Worm (Caenorhabditis elegans) whole organism, late embryonic: ENCODE data around the gene C25F9.12.

Source experiments
- ceh-48 ChIP-seq: sonication (generic microtip); optimal IDR thresholded peaks from 2 replicates; lab custom pipeline; 2016; ENCODE audit warnings: missing genetic modification characterization, inconsistent platforms, missing compliant biosample characterization
- fkh-10 ChIP-seq: fragments of 150-350 bp; optimal IDR thresholded peaks from 2 replicates; lab custom pipeline; 2014; ENCODE audit warnings: missing biosample characterization, missing genetic modification reagents, missing genetic modification characterization

- TF ChIP-seq fkh-10 (GFP tag; lab: Kevin White, UChicago): no peak
- TF ChIP-seq ceh-48: no peak
Measured at ce11 chrV:19433806-19434437, 31.2 kb upstream of the C25F9.12 start, which contains the start of gene C25F9.16.
